Fruit fly (Drosophila melanogaster): ENCODE measurements around the gene Uch.

Gene Uch

DNA sequence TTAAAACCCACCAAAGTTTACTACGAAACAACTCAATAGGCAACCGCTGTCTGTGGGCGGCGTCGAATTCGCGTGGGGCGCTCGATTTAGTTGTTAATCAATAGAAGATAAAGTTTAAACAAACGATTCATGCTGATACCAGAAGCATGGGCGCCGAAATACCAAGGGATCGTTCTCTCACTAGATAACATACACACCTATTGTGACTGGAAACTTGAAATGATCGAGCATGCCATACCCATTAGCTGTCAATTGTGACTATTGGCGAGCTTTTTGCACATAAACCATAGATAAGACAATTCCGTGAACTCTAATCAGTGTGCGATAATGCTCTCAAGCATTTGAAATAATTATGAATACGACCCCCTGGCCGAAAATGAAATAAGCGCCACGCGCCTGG is 34.6 kb downstream of the Uch start (continued):
- TF ChIP-seq zfh1 (GFP tag; IDR thresholded peaks at IDR 0.05) (peak; percentile 62; the same call in 2 of the 3 replicates), CG8388 (GFP tag; optimal IDR thresholded peaks at IDR 0.05) (peak; percentile 63), Dip3 (GFP tag; optimal IDR thresholded peaks at IDR 0.05) (peak; percentile 78), Ssrp (tag; optimal IDR thresholded peaks at IDR 0.05) (peak; percentile 64), CG10209 (GFP tag; optimal IDR thresholded peaks at IDR 0.05) (peak; percentile 77), otp (GFP tag; IDR thresholded peaks at IDR 0.05) (0 out of 3 replicates have a peak, but pooled peaks have one; percentile 53), CG30020 (tag; optimal IDR thresholded peaks at IDR 0.05) (no peak), CG4854 (GFP tag; optimal IDR thresholded peaks at IDR 0.05) (peak; percentile 66), CG10959 (GFP tag; IDR thresholded peaks at IDR 0.05) (no peak; the same call in 1 of the 2 replicates), Med (GFP tag) (peak; percentile 96), CG31441 (GFP tag; IDR thresholded peaks at IDR 0.05) (no peak; the same call in 1 of the 2 replicates), CG11504 (tag; optimal IDR thresholded peaks at IDR 0.05) (peak; percentile 84), CG31388 (GFP tag; optimal IDR thresholded peaks at IDR 0.05) (peak; percentile 2), dysf (GFP tag; IDR thresholded peaks at IDR 0.05) (peak; percentile 86), salm (tag; optimal IDR thresholded peaks at IDR 0.05) (peak; percentile 72), pzg (GFP tag; optimal IDR thresholded peaks at IDR 0.05) (no peak), sug (tag; optimal IDR thresholded peaks at IDR 0.05) (peak; percentile 99), CG10431 (GFP tag; optimal IDR thresholded peaks at IDR 0.05) (no peak), CG2875 (GFP tag; optimal IDR thresholded peaks at IDR 0.05) (peak; percentile 8), CG9437 (GFP tag; optimal IDR thresholded peaks at IDR 0.05) (peak; percentile 33), lbe (GFP tag; optimal IDR thresholded peaks at IDR 0.05) (no peak), Lhr (GFP tag; optimal IDR thresholded peaks at IDR 0.05) (no peak), CG17612 (GFP tag; IDR thresholded peaks at IDR 0.05) (peak; percentile 62), knrl (GFP tag; IDR thresholded peaks at IDR 0.05; ENCODE audit: partially characterized antibody) (no peak), D19B (GFP tag; optimal IDR thresholded peaks at IDR 0.05) (peak; percentile 97), CG33557 (GFP tag; optimal IDR thresholded peaks at IDR 0.05) (no peak), CG4424 (GFP tag; optimal IDR thresholded peaks at IDR 0.05) (peak; percentile 47), cg (GFP tag; optimal IDR thresholded peaks at IDR 0.05) (no peak), CG14014 (GFP tag; IDR thresholded peaks at IDR 0.05) (peak; percentile 66), CG11696 (GFP tag; IDR thresholded peaks at IDR 0.05) (no peak; the same call in 1 of the 2 replicates), slou (GFP tag; optimal IDR thresholded peaks at IDR 0.05) (no peak), tll (GFP tag; optimal IDR thresholded peaks at IDR 0.05) (no peak), CG32772 (GFP tag; IDR thresholded peaks at IDR 0.05) (peak; percentile 66), CG8478 (optimal IDR thresholded peaks at IDR 0.05) (no peak), CG12155 (GFP tag; optimal IDR thresholded peaks at IDR 0.05) (peak; percentile 75), Drgx (GFP tag; IDR thresholded peaks at IDR 0.05) (no peak), CG12236 (GFP tag; optimal IDR thresholded peaks at IDR 0.05) (peak; percentile 8), stc (GFP tag; IDR thresholded peaks at IDR 0.05) (peak; percentile 83), CG14965 (GFP tag; optimal IDR thresholded peaks at IDR 0.05; ENCODE audit: borderline replicate concordance) (no peak), CG13775 (GFP tag; optimal IDR thresholded peaks at IDR 0.05) (peak; percentile 58), Side (GFP tag; optimal IDR thresholded peaks at IDR 0.05) (peak; percentile 74), CG18262 (tag; optimal IDR thresholded peaks at IDR 0.05) (peak; percentile 46), MESR4 (GFP tag; optimal IDR thresholded peaks at IDR 0.05) (no peak), CoRest (tag; optimal IDR thresholded peaks at IDR 0.05) (peak; percentile 84), sens (GFP tag) (peak; percentile 87), Hsf (GFP tag; optimal IDR thresholded peaks at IDR 0.05) (peak; percentile 71), sna (GFP tag; IDR thresholded peaks at IDR 0.05; ENCODE audit: partially characterized antibody) (no peak), Bgb (GFP tag; IDR thresholded peaks at IDR 0.05; ENCODE audit: partially characterized antibody) (no peak), CG2678 (tag; optimal IDR thresholded peaks at IDR 0.05) (peak; percentile 86), prd (optimal IDR thresholded peaks at IDR 0.05) (no peak), prd (GFP tag; IDR thresholded peaks at IDR 0.05) (peak; percentile 81)
